Fruit fly (Drosophila melanogaster) whole organism, adult: ENCODE results near the gene Snoo.

Experiments used
- Clk ChIP-seq: fragments of 200-800 bp; sonication (Bioruptor generic); optimal IDR thresholded peaks from 2 replicates; lab custom pipeline; 2017; ENCODE audit warnings: missing biosample characterization, missing genetic modification characterization
- Hr96 ChIP-seq: fragments of 200-800 bp; sonication (Bioruptor generic); optimal IDR thresholded peaks from 2 replicates; lab custom pipeline; 2016; ENCODE audit warnings: missing biosample characterization, missing genetic modification characterization
- cic ChIP-seq: fragments of 200-800 bp; sonication (Bioruptor generic); optimal IDR thresholded peaks from 2 replicates; lab custom pipeline; 2017; ENCODE audit warnings: missing biosample characterization, mild to moderate bottlenecking, missing genetic modification characterization, moderate library complexity
- cnc ChIP-seq, 2 experiments: fragments of >200 bp; optimal IDR thresholded peaks; 2 replicates each; lab custom pipeline; 2017
- ovo ChIP-seq: fragments of 200-800 bp; sonication (Bioruptor generic); optimal IDR thresholded peaks from 2 replicates; lab custom pipeline; 2016; ENCODE audit warnings: missing biosample characterization, missing genetic modification characterization

DNA sequence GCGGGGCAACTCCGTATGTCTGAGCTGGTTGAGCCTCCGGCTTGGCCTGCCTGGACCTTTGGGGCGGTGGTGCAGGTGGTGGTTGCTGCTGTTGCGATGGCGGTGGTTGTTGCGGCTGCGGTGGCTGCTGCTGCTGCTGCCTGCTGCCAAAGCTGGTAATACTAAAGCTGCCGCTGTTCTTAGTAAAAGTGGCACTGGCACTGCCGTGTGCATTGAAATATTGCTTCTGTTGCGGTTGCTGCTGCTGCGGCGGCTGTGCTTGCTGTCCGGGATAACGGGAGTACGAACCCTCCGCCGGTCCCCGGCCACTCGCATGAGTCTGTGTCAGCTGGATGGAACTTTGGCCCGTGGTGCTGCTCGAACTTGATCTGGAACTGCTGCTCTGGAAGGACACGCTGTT is 105.6 kb downstream of the Snoo start:
- TF ChIP-seq cic (GFP tag; lab: Kevin White, UChicago), result no peak
- no peak for TF ChIP-seq cnc (optimal IDR thresholded peaks at IDR 0.05; lab: Kevin White, UChicago)
- TF ChIP-seq Hr96 (GFP tag; lab: Kevin White, UChicago), result no peak
- no peak for TF ChIP-seq Clk
- TF ChIP-seq ovo, result no peak
